Worm (Caenorhabditis elegans): ENCODE results near the gene T24A6.1.
A peak's percentile ranks its signal among the peaks of the same experiment; 100 is the strongest.

Gene T24A6.1

DNA sequence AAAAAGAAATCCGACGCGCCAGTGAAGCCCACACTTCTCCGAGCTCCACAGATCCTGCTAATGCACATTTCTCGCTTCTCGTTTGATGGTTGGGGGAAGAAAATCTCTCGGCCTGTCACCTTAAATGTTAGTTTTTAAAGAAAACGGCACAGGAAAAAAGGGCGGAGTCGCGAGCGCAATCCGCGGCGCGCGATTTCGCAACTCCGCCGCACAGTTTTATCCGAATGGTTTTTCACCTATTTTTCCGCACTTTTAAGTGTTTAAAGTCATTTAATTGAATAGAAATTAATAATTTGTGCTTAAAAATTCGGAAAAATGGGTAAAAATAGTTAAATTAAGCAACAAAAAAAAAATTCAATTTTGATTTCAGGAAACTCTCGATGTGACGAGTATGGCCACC, 28.8 kb downstream of the T24A6.1 start (continued):
- no peak for TF ChIP-seq lin-29 (GFP tag; IDR thresholded peaks at IDR 0.05)
- TF ChIP-seq mdl-1 (tag; optimal IDR thresholded peaks at IDR 0.05), result no peak
- no peak for TF ChIP-seq ceh-20 (GFP tag; IDR thresholded peaks at IDR 0.05)
- no peak for TF ChIP-seq nhr-28 (tag; optimal IDR thresholded peaks at IDR 0.05)
- no peak for TF ChIP-seq F37D6.2 (tag; optimal IDR thresholded peaks at IDR 0.05)
- no peak for TF ChIP-seq ces-1 (GFP tag; optimal IDR thresholded peaks at IDR 0.05)
- no peak for TF ChIP-seq unc-130 (GFP tag; optimal IDR thresholded peaks at IDR 0.05)
- TF ChIP-seq tra-1 (GFP tag; IDR thresholded peaks at IDR 0.05), result no peak
- TF ChIP-seq madf-5 (GFP tag; IDR thresholded peaks at IDR 0.05), result no peak
- TF ChIP-seq egl-27 (tag; optimal IDR thresholded peaks at IDR 0.05), result no peak
- no peak for TF ChIP-seq zip-11 (GFP tag; IDR thresholded peaks at IDR 0.05)
- TF ChIP-seq gei-8 (GFP tag; optimal IDR thresholded peaks at IDR 0.05), result no peak
- no peak for TF ChIP-seq fos-1 (tag; optimal IDR thresholded peaks at IDR 0.05)
- TF ChIP-seq duxl-1 (tag; optimal IDR thresholded peaks at IDR 0.05; ENCODE audit: poor library complexity), result no peak
- TF ChIP-seq nhr-48 (tag; optimal IDR thresholded peaks at IDR 0.05), result no peak
- no peak for TF ChIP-seq fkh-10 (GFP tag; optimal IDR thresholded peaks at IDR 0.05)
- peak; percentile 75 for TF ChIP-seq mes-2 (tag; optimal IDR thresholded peaks at IDR 0.05; ENCODE audit: poor library complexity, severe bottlenecking)
- no peak for TF ChIP-seq daf-16 (GFP tag; optimal IDR thresholded peaks at IDR 0.05)
- no peak for TF ChIP-seq daf-16 (tag; optimal IDR thresholded peaks at IDR 0.05)
- TF ChIP-seq tag-97 (GFP tag; IDR thresholded peaks at IDR 0.05), result no peak
- no peak for TF ChIP-seq daf-19 (GFP tag; conservative IDR thresholded peaks at IDR 0.05)
- no peak for TF ChIP-seq nhr-76 (tag; optimal IDR thresholded peaks at IDR 0.05)
- peak; percentile 55 for TF ChIP-seq lin-38 (GFP tag; IDR thresholded peaks at IDR 0.05)
- 0 out of 2 replicates have a peak, but pooled peaks have one; percentile 22 for TF ChIP-seq pha-4 (GFP tag; IDR thresholded peaks at IDR 0.05)
- no peak for TF ChIP-seq pha-4 (tag; optimal IDR thresholded peaks at IDR 0.05)
- TF ChIP-seq zag-1 (tag; optimal IDR thresholded peaks at IDR 0.05), result no peak
- peak; percentile 27 for TF ChIP-seq dpl-1 (GFP tag; optimal IDR thresholded peaks at IDR 0.05)
- TF ChIP-seq lin-15B (tag; optimal IDR thresholded peaks at IDR 0.05), result no peak
- no peak for TF ChIP-seq T26A8.4 (GFP tag; IDR thresholded peaks at IDR 0.05)
- TF ChIP-seq lin-39 (tag; optimal IDR thresholded peaks at IDR 0.05), result no peak
- TF ChIP-seq F44E2.7 (GFP tag; IDR thresholded peaks at IDR 0.05), result no peak
- no peak for TF ChIP-seq nhr-237 (tag; optimal IDR thresholded peaks at IDR 0.05)
- no peak for TF ChIP-seq F26F4.8 (GFP tag; conservative IDR thresholded peaks at IDR 0.05)
- TF ChIP-seq set-16 (GFP tag; IDR thresholded peaks at IDR 0.05), result peak; percentile 35
- TF ChIP-seq aha-1 (tag), result peak; percentile 75
- no peak for TF ChIP-seq snpc-1.2 (GFP tag; IDR thresholded peaks at IDR 0.05)
- TF ChIP-seq hif-1 (tag; optimal IDR thresholded peaks at IDR 0.05), result peak in 1 of 2 experiments; percentile 39
- TF ChIP-seq skn-1 (tag; optimal IDR thresholded peaks at IDR 0.05), result no peak
- no peak for TF ChIP-seq aly-2 (tag; optimal IDR thresholded peaks at IDR 0.05)
- TF ChIP-seq mdt-29 (GFP tag; IDR thresholded peaks at IDR 0.05), result no peak
- TF ChIP-seq rbr-2 (tag; optimal IDR thresholded peaks at IDR 0.05), result no peak
- no peak for TF ChIP-seq Y75B8A.6 (GFP tag; IDR thresholded peaks at IDR 0.05)
- no peak for TF ChIP-seq sdz-12 (GFP tag; optimal IDR thresholded peaks at IDR 0.05)
- no peak for TF ChIP-seq ceh-62 (tag; optimal IDR thresholded peaks at IDR 0.05)
- TF ChIP-seq hlh-11 (tag; optimal IDR thresholded peaks at IDR 0.05), result no peak
- TF ChIP-seq lim-7 (GFP tag; IDR thresholded peaks at IDR 0.05), result no peak
- TF ChIP-seq hlh-30 (tag; optimal IDR thresholded peaks at IDR 0.05; ENCODE audit: insufficient read depth), result no peak
- no peak for TF ChIP-seq snpc-4 (tag; optimal IDR thresholded peaks at IDR 0.05)
- no peak for TF ChIP-seq Y105C5A.15 (GFP tag; IDR thresholded peaks at IDR 0.05)
- TF ChIP-seq lsy-2 (tag; optimal IDR thresholded peaks at IDR 0.05), result peak in 1 of 2 experiments; percentile 29
- TF ChIP-seq nhr-111 (GFP tag; optimal IDR thresholded peaks at IDR 0.05), result no peak
